Fruit fly (Drosophila melanogaster) whole organism, prepupa: ENCODE results near the gene CG10011.

Experiments
- CG16779 ChIP-seq: fragments of 200-800 bp; sonication (Bioruptor generic); optimal IDR thresholded peaks from 3 replicates; lab custom pipeline; 2017; ENCODE audit warnings: missing biosample characterization, mild to moderate bottlenecking, missing genetic modification characterization
- CG9139 ChIP-seq: fragments of 200-800 bp; sonication (Bioruptor generic); optimal IDR thresholded peaks from 3 replicates; lab custom pipeline; 2017; ENCODE audit warnings: missing biosample characterization, mild to moderate bottlenecking, missing genetic modification characterization
- Ets21C ChIP-seq: fragments of 200-800 bp; sonication (Bioruptor generic); optimal IDR thresholded peaks from 3 replicates; lab custom pipeline; 2016; ENCODE audit warnings: missing biosample characterization, missing genetic modification characterization
- OdsH ChIP-seq: fragments of 200-800 bp; sonication (Bioruptor generic); optimal IDR thresholded peaks from 3 replicates; lab custom pipeline; 2016; ENCODE audit warnings: missing biosample characterization, missing genetic modification characterization
- dac ChIP-seq: fragments of 200-800 bp; sonication (Bioruptor generic); optimal IDR thresholded peaks from 2 replicates; lab custom pipeline; 2017; ENCODE audit warnings: missing biosample characterization, mild to moderate bottlenecking, missing genetic modification characterization

DNA sequence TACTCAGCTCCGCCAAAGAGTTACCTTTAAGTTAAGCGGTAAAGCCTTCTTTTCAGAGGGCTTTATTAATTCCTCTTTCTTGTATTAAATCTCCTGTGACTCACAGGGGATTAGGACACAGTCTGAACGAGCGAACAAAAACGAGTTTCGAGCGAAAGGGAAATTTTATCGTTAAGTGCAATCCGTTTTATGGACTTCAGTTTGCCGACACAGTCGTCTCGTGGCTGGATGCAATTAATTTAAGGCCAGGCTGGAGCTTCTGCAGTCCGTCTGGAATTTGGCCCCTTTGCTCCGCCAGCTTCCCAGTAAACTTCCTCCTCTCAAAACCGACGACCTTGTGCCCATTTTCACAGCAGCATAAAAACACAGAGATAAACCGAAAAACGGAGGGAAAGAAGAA is 44.7 kb upstream of the CG10011 start:
- TF ChIP-seq OdsH (GFP tag; lab: Kevin White, UChicago) (no peak), dac (GFP tag; lab: Kevin White, UChicago) (no peak), CG16779 (tag; lab: Kevin White, UChicago) (no peak), Ets21C (GFP tag; lab: Kevin White, UChicago) (no peak), CG9139 (GFP tag; lab: Kevin White, UChicago) (no peak)
